Fruit fly (Drosophila melanogaster) whole organism, pupa: ENCODE measurements around the gene CG7567.

ENCODE experiments used
- CG14655 ChIP-seq: fragments of 200-800 bp; sonication (Bioruptor generic); optimal IDR thresholded peaks from 3 replicates; lab custom pipeline; 2017; ENCODE audit warnings: mild to moderate bottlenecking, missing biosample characterization, missing genetic modification reagents, missing genetic modification characterization
- D1 ChIP-seq: fragments of 200-800 bp; sonication (Bioruptor generic); optimal IDR thresholded peaks from 2 replicates; lab custom pipeline; 2018; ENCODE audit warnings: missing biosample characterization, mild to moderate bottlenecking, missing genetic modification characterization, moderate library complexity

DNA sequence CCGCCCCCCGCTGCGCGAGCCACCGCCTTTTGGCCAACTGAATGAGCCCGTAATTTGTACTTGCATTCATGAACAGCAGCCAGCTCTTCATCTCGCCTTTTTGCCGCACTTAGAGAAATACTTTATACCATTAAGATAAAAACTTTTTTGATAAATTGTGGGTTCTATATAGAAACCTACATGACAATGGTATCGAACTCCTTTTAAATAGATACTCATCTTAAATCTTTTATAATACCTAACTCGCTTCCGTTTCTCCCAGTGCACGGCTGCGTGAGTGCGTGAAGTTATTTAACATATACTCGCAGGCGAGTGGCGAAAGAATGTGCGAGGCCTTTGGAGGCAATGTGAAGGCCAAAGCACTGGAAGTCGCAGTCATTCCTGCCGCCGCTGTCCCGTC, 38.0 kb upstream of the CG7567 start:
- TF ChIP-seq D1 (tag; lab: Kevin White, UChicago): no peak
- TF ChIP-seq CG14655 (GFP tag; lab: Kevin White, UChicago): no peak
